Fruit fly (Drosophila melanogaster): ENCODE results near the gene CG43102.

Gene CG43102

dm6 chr3R:17759773-17760476 is 34.4 kb downstream of the CG43102 start:
- TF ChIP-seq fkh (GFP tag; optimal IDR thresholded peaks at IDR 0.05) (peak; percentile 86), Hr4 (GFP tag; optimal IDR thresholded peaks at IDR 0.05) (no peak)

- TF ChIP-seq fkh (GFP tag; optimal IDR thresholded peaks at IDR 0.05), result peak; percentile 55
- TF ChIP-seq ss (GFP tag; optimal IDR thresholded peaks at IDR 0.05), result no peak
These were observed 35.4 kb downstream of the CG43102 start for dm6 chr3R:17758905-17759304.

- no peak for TF ChIP-seq CG3919 (GFP tag; optimal IDR thresholded peaks at IDR 0.05)
- TF ChIP-seq Eip75B (GFP tag; optimal IDR thresholded peaks at IDR 0.05), result no peak
- TF ChIP-seq CG6808 (GFP tag; optimal IDR thresholded peaks at IDR 0.05), result no peak
- no peak for TF ChIP-seq CG8319 (GFP tag; optimal IDR thresholded peaks at IDR 0.05)
- no peak for TF ChIP-seq achi (GFP tag; optimal IDR thresholded peaks at IDR 0.05)
- no peak for TF ChIP-seq topi (GFP tag; optimal IDR thresholded peaks at IDR 0.05)
- no peak for TF ChIP-seq Gug (GFP tag; IDR thresholded peaks at IDR 0.05)
- TF ChIP-seq Ets21C (GFP tag; optimal IDR thresholded peaks at IDR 0.05), result no peak
- TF ChIP-seq lz (GFP tag; optimal IDR thresholded peaks at IDR 0.05), result no peak
- TF ChIP-seq CG11902 (GFP tag; optimal IDR thresholded peaks at IDR 0.05), result no peak
- TF ChIP-seq fkh (GFP tag; optimal IDR thresholded peaks at IDR 0.05), result no peak
- TF ChIP-seq eg (GFP tag; IDR thresholded peaks at IDR 0.05), result no peak
- no peak for TF ChIP-seq Sox102F (GFP tag; optimal IDR thresholded peaks at IDR 0.05)
- TF ChIP-seq Lpt (GFP tag; optimal IDR thresholded peaks at IDR 0.05), result no peak
- no peak for TF ChIP-seq CG32006 (GFP tag; optimal IDR thresholded peaks at IDR 0.05)
- no peak for TF ChIP-seq Smox (GFP tag; optimal IDR thresholded peaks at IDR 0.05)
These were observed 51.7 kb downstream of the CG43102 start for dm6 chr3R:17742542-17742941.

- TF ChIP-seq ss (GFP tag; optimal IDR thresholded peaks at IDR 0.05) (no peak), Sox14 (GFP tag; optimal IDR thresholded peaks at IDR 0.05) (no peak), CG10631 (GFP tag; optimal IDR thresholded peaks at IDR 0.05) (no peak), CG11294 (GFP tag; IDR thresholded peaks at IDR 0.05) (no peak), Smox (GFP tag; optimal IDR thresholded peaks at IDR 0.05) (no peak), spab (GFP tag; optimal IDR thresholded peaks at IDR 0.05) (no peak), CG7368 (GFP tag; optimal IDR thresholded peaks at IDR 0.05) (no peak), CG11762 (GFP tag; optimal IDR thresholded peaks at IDR 0.05; ENCODE audit: insufficient read depth) (no peak), CG32006 (GFP tag; optimal IDR thresholded peaks at IDR 0.05) (no peak), pdm3 (GFP tag; optimal IDR thresholded peaks at IDR 0.05) (no peak), CG16779 (tag; optimal IDR thresholded peaks at IDR 0.05) (no peak)
These were observed 58.0 kb downstream of the CG43102 start, which contains the start of gene TyrRII for dm6 chr3R:17736311-17736710. Gene TyrRII (plus strand): TSS chr3R:17736611.

- TF ChIP-seq OdsH (GFP tag; optimal IDR thresholded peaks at IDR 0.05) (no peak), Sox15 (GFP tag; optimal IDR thresholded peaks at IDR 0.05) (no peak), esn (GFP tag; optimal IDR thresholded peaks at IDR 0.05) (no peak), Ets96B (tag; optimal IDR thresholded peaks at IDR 0.05) (no peak), CG11294 (GFP tag; IDR thresholded peaks at IDR 0.05) (no peak), CG8319 (GFP tag; optimal IDR thresholded peaks at IDR 0.05) (no peak), CG31627 (GFP tag; optimal IDR thresholded peaks at IDR 0.05) (no peak), Eip93F (GFP tag; optimal IDR thresholded peaks at IDR 0.05) (no peak), fkh (GFP tag; optimal IDR thresholded peaks at IDR 0.05) (no peak), lz (GFP tag; optimal IDR thresholded peaks at IDR 0.05) (no peak), CG32006 (GFP tag; optimal IDR thresholded peaks at IDR 0.05) (no peak), eg (GFP tag; IDR thresholded peaks at IDR 0.05) (no peak), Sox14 (GFP tag; optimal IDR thresholded peaks at IDR 0.05) (no peak), CG16779 (tag; optimal IDR thresholded peaks at IDR 0.05) (no peak), Lpt (GFP tag; optimal IDR thresholded peaks at IDR 0.05) (no peak), net (GFP tag; optimal IDR thresholded peaks at IDR 0.05) (no peak), CG15336 (GFP tag; IDR thresholded peaks at IDR 0.05) (no peak)
These were observed 61.0 kb downstream of the CG43102 start, which contains the start of gene CG14321 for dm6 chr3R:17733261-17733660. Gene CG14321 (plus strand): TSS chr3R:17733598.

Data from whole organism, prepupa.